Worm (Caenorhabditis elegans) whole organism, L1 larva: ENCODE measurements around the gene F53B3.6.

Experiments
- Y116A8C.19 ChIP-seq: sonication (generic microtip); optimal IDR thresholded peaks from 2 replicates; lab custom pipeline; 2016; ENCODE audit warnings: missing compliant biosample characterization, missing genetic modification characterization, borderline replicate concordance
- aha-1 ChIP-seq: fragments of 150-350 bp; optimal IDR thresholded peaks from 2 replicates; lab custom pipeline; 2014; ENCODE audit warnings: missing biosample characterization, missing genetic modification characterization
- blmp-1 ChIP-seq: fragments of 150-350 bp; optimal IDR thresholded peaks from 2 replicates; lab custom pipeline; 2014; ENCODE audit warnings: missing biosample characterization, missing genetic modification characterization
- ceh-8 ChIP-seq: fragments of 200-800 bp; sonication (Bioruptor generic); optimal IDR thresholded peaks from 2 replicates; lab custom pipeline; 2018; ENCODE audit warnings: mild to moderate bottlenecking, missing genetic modification characterization, moderate library complexity, missing compliant biosample characterization
- ceh-82 ChIP-seq, 3 experiments: fragments of 150-350 bp in 1 of 3; sonication (generic microtip) in 2 of 3; optimal IDR thresholded peaks; 2 replicates each; lab custom pipeline; 2014 to 2017; ENCODE audit warnings: missing biosample characterization in 3 of 3, missing genetic modification characterization in 3 of 3
- ces-1 ChIP-seq: fragments of 150-350 bp; optimal IDR thresholded peaks from 2 replicates; lab custom pipeline; 2014; ENCODE audit warnings: missing biosample characterization, missing genetic modification reagents, missing genetic modification characterization
- dsc-1 ChIP-seq: sonication (generic microtip); optimal IDR thresholded peaks from 2 replicates; lab custom pipeline; 2016; ENCODE audit warnings: mild to moderate bottlenecking, missing genetic modification characterization, missing compliant biosample characterization
- efl-3 ChIP-seq: fragments of 200-800 bp; sonication (Bioruptor generic); optimal IDR thresholded peaks from 2 replicates; lab custom pipeline; 2018; ENCODE audit warnings: mild to moderate bottlenecking, missing genetic modification characterization, missing compliant biosample characterization
- elt-2 ChIP-seq: sonication (generic microtip); optimal IDR thresholded peaks from 2 replicates; lab custom pipeline; 2016; ENCODE audit warnings: missing genetic modification characterization, mild to moderate bottlenecking, inconsistent platforms, missing compliant biosample characterization, missing genetic modification reagents
- elt-3 ChIP-seq, 6 experiments: fragments of 150-350 bp in 1 of 6; sonication (generic microtip); optimal IDR thresholded peaks; 2 replicates each; lab custom pipeline; 2017 to 2018; ENCODE audit warnings: missing biosample characterization in 6 of 6, missing genetic modification characterization in 6 of 6, inconsistent platforms in 1 of 6
- ets-5 ChIP-seq: fragments of 200-800 bp; sonication (Bioruptor generic); IDR thresholded peaks from 2 replicates; pipeline ENCODE4 v1.3.6; 2022; ENCODE audit warnings: missing genetic modification characterization, missing compliant biosample characterization
- fkh-10 ChIP-seq: sonication (generic microtip); optimal IDR thresholded peaks from 2 replicates; lab custom pipeline; 2017; ENCODE audit warnings: missing biosample characterization, missing genetic modification reagents, missing genetic modification characterization
- fkh-4 ChIP-seq: sonication (generic microtip); optimal IDR thresholded peaks from 2 replicates; lab custom pipeline; 2016; ENCODE audit warnings: missing compliant biosample characterization, missing genetic modification characterization, borderline replicate concordance
- fkh-8 ChIP-seq: sonication (generic microtip); optimal IDR thresholded peaks from 2 replicates; lab custom pipeline; 2016; ENCODE audit warnings: mild to moderate bottlenecking, missing genetic modification characterization, missing compliant biosample characterization
- grh-1 ChIP-seq: fragments of 200-800 bp; sonication (Bioruptor generic); IDR thresholded peaks from 2 replicates; pipeline ENCODE4 v1.3.6; 2022; ENCODE audit warnings: missing genetic modification reagents, missing genetic modification characterization, missing compliant biosample characterization
- hlh-17 ChIP-seq: fragments of 200-800 bp; sonication (Bioruptor generic); optimal IDR thresholded peaks from 2 replicates; lab custom pipeline; 2018; ENCODE audit warnings: missing genetic modification characterization, mild to moderate bottlenecking, missing compliant biosample characterization, moderate library complexity, borderline replicate concordance
- hlh-4 ChIP-seq: sonication (generic microtip); optimal IDR thresholded peaks from 2 replicates; lab custom pipeline; 2016; ENCODE audit warnings: mild to moderate bottlenecking, missing genetic modification characterization, missing compliant biosample characterization
- hpl-2 ChIP-seq: fragments of 150-350 bp; optimal IDR thresholded peaks from 2 replicates; lab custom pipeline; 2014; ENCODE audit warnings: missing biosample characterization, missing genetic modification reagents, missing genetic modification characterization
- jun-1 ChIP-seq: fragments of 150-350 bp; optimal IDR thresholded peaks from 2 replicates; lab custom pipeline; 2014; ENCODE audit warnings: missing biosample characterization, missing genetic modification reagents, missing genetic modification characterization
- lin-14 ChIP-seq: fragments of 200-800 bp; sonication (Bioruptor generic); optimal IDR thresholded peaks from 2 replicates; lab custom pipeline; 2018; ENCODE audit warnings: mild to moderate bottlenecking, missing genetic modification characterization, moderate library complexity, missing compliant biosample characterization
- lin-15B ChIP-seq: fragments of 150-350 bp; sonication (generic microtip); optimal IDR thresholded peaks from 3 replicates; lab custom pipeline; 2014; ENCODE audit warnings: missing biosample characterization, missing genetic modification characterization
- lin-35 ChIP-seq, 2 experiments: fragments of 150-350 bp; optimal IDR thresholded peaks; 2 replicates each; lab custom pipeline; 2014; ENCODE audit warnings: missing biosample characterization in 2 of 2, missing genetic modification characterization in 2 of 2, missing genetic modification reagents in 2 of 2
- lin-39 ChIP-seq: fragments of 150-350 bp; optimal IDR thresholded peaks from 2 replicates; lab custom pipeline; 2014; ENCODE audit warnings: missing biosample characterization, missing genetic modification reagents, missing genetic modification characterization
- mdl-1 ChIP-seq, 2 experiments: fragments of 150-350 bp; optimal IDR thresholded peaks; 2 replicates each; lab custom pipeline; 2014 to 2017; ENCODE audit warnings: missing biosample characterization in 2 of 2, missing genetic modification characterization in 2 of 2, inconsistent platforms in 1 of 2
- mef-2 ChIP-seq: fragments of 150-350 bp; optimal IDR thresholded peaks from 2 replicates; lab custom pipeline; 2014; ENCODE audit warnings: missing biosample characterization, missing genetic modification characterization
- mep-1 ChIP-seq: fragments of 150-350 bp; optimal IDR thresholded peaks from 2 replicates; lab custom pipeline; 2014; ENCODE audit warnings: missing biosample characterization, missing genetic modification characterization
- nhr-19 ChIP-seq: fragments of 200-800 bp; sonication (Bioruptor generic); conservative IDR thresholded peaks from 2 replicates; pipeline ENCODE4 v1.3.6; 2022; ENCODE audit warnings: missing genetic modification characterization, missing compliant biosample characterization
- nhr-20 ChIP-seq: sonication (generic microtip); optimal IDR thresholded peaks from 2 replicates; lab custom pipeline; 2016; ENCODE audit warnings: mild to moderate bottlenecking, missing genetic modification characterization, missing compliant biosample characterization
- nhr-47 ChIP-seq: sonication (generic microtip); optimal IDR thresholded peaks from 2 replicates; lab custom pipeline; 2016; ENCODE audit warnings: mild to moderate bottlenecking, missing genetic modification characterization, moderate library complexity, missing compliant biosample characterization
- nhr-71 ChIP-seq: sonication (generic microtip); optimal IDR thresholded peaks from 2 replicates; lab custom pipeline; 2016; ENCODE audit warnings: mild to moderate bottlenecking, missing genetic modification characterization, moderate library complexity, missing compliant biosample characterization
- nhr-84 ChIP-seq: sonication (generic microtip); optimal IDR thresholded peaks from 2 replicates; lab custom pipeline; 2017; ENCODE audit warnings: missing biosample characterization, missing genetic modification characterization
- nhr-85 ChIP-seq: sonication (generic microtip); peaks from one replicate; lab custom pipeline; 2016; ENCODE audit warnings: missing genetic modification characterization, inconsistent platforms, missing compliant biosample characterization
- nhr-90 ChIP-seq: sonication (generic microtip); optimal IDR thresholded peaks from 2 replicates; lab custom pipeline; 2016; ENCODE audit warnings: mild to moderate bottlenecking, missing genetic modification characterization, missing compliant biosample characterization; ENCODE audit not compliant: poor library complexity
- pag-3 ChIP-seq: sonication (generic microtip); optimal IDR thresholded peaks from 2 replicates; lab custom pipeline; 2017; ENCODE audit warnings: missing genetic modification characterization, mild to moderate bottlenecking, missing compliant biosample characterization, antibody characterized with exemption, borderline replicate concordance; ENCODE audit not compliant: insufficient read depth
- pax-3 ChIP-seq: fragments of 200-800 bp; sonication (Bioruptor generic); optimal IDR thresholded peaks from 2 replicates; lab custom pipeline; 2018; ENCODE audit warnings: mild to moderate bottlenecking, missing genetic modification characterization, moderate library complexity, missing compliant biosample characterization
- pqm-1 ChIP-seq: sonication (generic microtip); optimal IDR thresholded peaks from 3 replicates; lab custom pipeline; 2017; ENCODE audit warnings: missing biosample characterization, missing genetic modification characterization
- rnt-1 ChIP-seq: sonication (generic microtip); optimal IDR thresholded peaks from 2 replicates; lab custom pipeline; 2016; ENCODE audit warnings: mild to moderate bottlenecking, missing genetic modification characterization, moderate library complexity, missing compliant biosample characterization
- snu-23 ChIP-seq: sonication (generic microtip); optimal IDR thresholded peaks from 2 replicates; lab custom pipeline; 2016; ENCODE audit warnings: missing genetic modification characterization, missing compliant biosample characterization
- sox-4 ChIP-seq: sonication (generic microtip); optimal IDR thresholded peaks from 2 replicates; lab custom pipeline; 2016; ENCODE audit warnings: missing genetic modification characterization, missing compliant biosample characterization
- sup-37 ChIP-seq: fragments of 200-800 bp; sonication (Bioruptor generic); optimal IDR thresholded peaks from 2 replicates; lab custom pipeline; 2018; ENCODE audit warnings: mild to moderate bottlenecking, missing genetic modification characterization, missing compliant biosample characterization
- swsn-7 ChIP-seq: sonication (generic microtip); optimal IDR thresholded peaks from 2 replicates; lab custom pipeline; 2016; ENCODE audit warnings: missing genetic modification characterization, missing compliant biosample characterization
- tbx-2 ChIP-seq: sonication (generic microtip); optimal IDR thresholded peaks from 2 replicates; lab custom pipeline; 2016; ENCODE audit warnings: missing genetic modification characterization, missing compliant biosample characterization
- tlp-1 ChIP-seq: fragments of 150-350 bp; optimal IDR thresholded peaks from 2 replicates; lab custom pipeline; 2014; ENCODE audit warnings: missing biosample characterization, missing genetic modification characterization
- unc-130 ChIP-seq: fragments of 150-350 bp; optimal IDR thresholded peaks from 2 replicates; lab custom pipeline; 2017; ENCODE audit warnings: missing biosample characterization, missing genetic modification characterization, inconsistent platforms
- unc-30 ChIP-seq: sonication (generic microtip); optimal IDR thresholded peaks from 2 replicates; lab custom pipeline; 2017; ENCODE audit warnings: missing biosample characterization, missing genetic modification characterization
- unc-62 ChIP-seq: fragments of 150-350 bp; optimal IDR thresholded peaks from 2 replicates; lab custom pipeline; 2014; ENCODE audit warnings: missing biosample characterization, missing genetic modification reagents, missing genetic modification characterization
- unc-98 ChIP-seq: fragments of 200-800 bp; sonication (Bioruptor generic); IDR thresholded peaks from 2 replicates; pipeline ENCODE4 v1.3.6; 2022; ENCODE audit warnings: missing genetic modification characterization, missing compliant biosample characterization
- vab-15 ChIP-seq: sonication (generic microtip); optimal IDR thresholded peaks from 2 replicates; lab custom pipeline; 2017; ENCODE audit warnings: missing genotype, mild to moderate bottlenecking, missing genetic modification characterization, missing compliant biosample characterization
- zag-1 ChIP-seq: fragments of 150-350 bp; optimal IDR thresholded peaks from 2 replicates; lab custom pipeline; 2014; ENCODE audit warnings: missing biosample characterization, missing genetic modification characterization
- ztf-4 ChIP-seq: fragments of 150-350 bp; optimal IDR thresholded peaks from 2 replicates; lab custom pipeline; 2014; ENCODE audit warnings: missing biosample characterization, missing genetic modification characterization

F53B3.6 gene

ce11 chrX:2863946-2864345, at the start of gene F53B3.6:
TSS of gene F53B3.6 (plus strand) at chrX:2864229.
- TF ChIP-seq ceh-82 (tag; optimal IDR thresholded peaks at IDR 0.05; lab: Kevin White, UChicago): no peak
- TF ChIP-seq elt-3 (tag; optimal IDR thresholded peaks at IDR 0.05; lab: Kevin White, UChicago): peak in 4 of 6 experiments; percentile 20 to 72 (median 51)
- no peak for TF ChIP-seq nhr-84 (tag; lab: Kevin White, UChicago)
- no peak for TF ChIP-seq fkh-8 (tag; lab: Kevin White, UChicago)
- TF ChIP-seq fkh-10 (GFP tag; lab: Kevin White, UChicago): no peak
- TF ChIP-seq lin-14 (GFP tag; lab: Kevin White, UChicago): peak; percentile 45
- peak; percentile 4 for TF ChIP-seq tbx-2 (tag; lab: Kevin White, UChicago)
- no peak for TF ChIP-seq ets-5 (GFP tag; lab: Robert Waterston, UW)
- TF ChIP-seq elt-2 (tag; lab: Kevin White, UChicago): no peak
- peak; percentile 17 for TF ChIP-seq nhr-71
- TF ChIP-seq blmp-1 (tag; lab: Kevin White, UChicago): peak; percentile 80
- no peak for TF ChIP-seq dsc-1 (tag; lab: Kevin White, UChicago)
- peak; percentile 66 for TF ChIP-seq nhr-85 (tag; lab: Kevin White, UChicago)
- TF ChIP-seq fkh-4 (tag; lab: Kevin White, UChicago): no peak
- no peak for TF ChIP-seq nhr-19 (GFP tag; lab: Robert Waterston, UW)
- TF ChIP-seq snu-23: peak; percentile 38
- TF ChIP-seq mef-2 (tag; lab: Kevin White, UChicago): no peak
- TF ChIP-seq pqm-1 (tag; lab: Kevin White, UChicago): no peak
- TF ChIP-seq nhr-20 (tag; lab: Kevin White, UChicago): peak; percentile 27

ce11 chrX:2818899-2819298, 45.1 kb upstream of the F53B3.6 start:
- no peak for TF ChIP-seq ces-1
- TF ChIP-seq ztf-4 (tag; lab: Kevin White, UChicago): no peak
- no peak for TF ChIP-seq hlh-4 (tag; lab: Kevin White, UChicago)
- TF ChIP-seq rnt-1 (tag; lab: Kevin White, UChicago): no peak
- no peak for TF ChIP-seq aha-1 (tag; lab: Kevin White, UChicago)
- TF ChIP-seq ceh-8 (GFP tag; lab: Kevin White, UChicago): peak; percentile 30
- TF ChIP-seq snu-23: no peak
- no peak for TF ChIP-seq lin-15B
- TF ChIP-seq grh-1: no peak
- peak; percentile 72 for TF ChIP-seq nhr-47
- TF ChIP-seq tbx-2 (tag; lab: Kevin White, UChicago): no peak
- peak; percentile 77 for TF ChIP-seq nhr-71
- no peak for TF ChIP-seq vab-15 (tag; lab: Kevin White, UChicago)
- TF ChIP-seq lin-39 (tag; lab: Kevin White, UChicago): no peak
- TF ChIP-seq ets-5 (GFP tag; lab: Robert Waterston, UW): no peak
- TF ChIP-seq unc-62 (GFP tag; lab: Kevin White, UChicago): no peak
- no peak for TF ChIP-seq nhr-90 (tag; lab: Kevin White, UChicago)
- no peak for TF ChIP-seq pag-3 (tag; lab: Kevin White, UChicago)
- TF ChIP-seq unc-98 (GFP tag; lab: Robert Waterston, UW): no peak
- no peak for TF ChIP-seq pax-3 (tag; lab: Kevin White, UChicago)
- TF ChIP-seq ceh-82 (tag; optimal IDR thresholded peaks at IDR 0.05; lab: Kevin White, UChicago): no peak
- no peak for TF ChIP-seq zag-1
- no peak for TF ChIP-seq nhr-85 (tag; lab: Kevin White, UChicago)
- no peak for TF ChIP-seq hpl-2 (GFP tag; lab: Kevin White, UChicago)
- no peak for TF ChIP-seq jun-1
- TF ChIP-seq mdl-1 (tag; optimal IDR thresholded peaks at IDR 0.05; lab: Kevin White, UChicago): no peak
- peak; percentile 37 for TF ChIP-seq swsn-7
- no peak for TF ChIP-seq mep-1 (tag; lab: Kevin White, UChicago)
- no peak for TF ChIP-seq sup-37 (GFP tag; lab: Kevin White, UChicago)
- TF ChIP-seq efl-3 (GFP tag; lab: Kevin White, UChicago): no peak
- no peak for TF ChIP-seq hlh-17 (GFP tag; lab: Kevin White, UChicago)
- TF ChIP-seq lin-35 (GFP tag; optimal IDR thresholded peaks at IDR 0.05; lab: Kevin White, UChicago): no peak
- TF ChIP-seq tlp-1 (tag; lab: Kevin White, UChicago): no peak
- no peak for TF ChIP-seq elt-2 (tag; lab: Kevin White, UChicago)
- no peak for TF ChIP-seq unc-130 (tag; lab: Kevin White, UChicago)
- no peak for TF ChIP-seq Y116A8C.19
- TF ChIP-seq sox-4 (tag; lab: Kevin White, UChicago): peak; percentile 62
- peak; percentile 43 for TF ChIP-seq fkh-10 (GFP tag; lab: Kevin White, UChicago)
- no peak for TF ChIP-seq unc-30 (tag; lab: Kevin White, UChicago)
